Fruit fly (Drosophila melanogaster) whole organism, wandering third instar larva: ENCODE measurements around the gene Cwc25.

ENCODE experiments used
- CG9705 ChIP-seq: fragments of 200-800 bp; sonication (Bioruptor generic); optimal IDR thresholded peaks from 2 replicates; lab custom pipeline; 2018; ENCODE audit warnings: missing biosample characterization, mild to moderate bottlenecking, missing genetic modification characterization
- Hnf4 ChIP-seq: fragments of 200-800 bp; sonication (Bioruptor generic); optimal IDR thresholded peaks from 2 replicates; lab custom pipeline; 2016; ENCODE audit warnings: missing biosample characterization, mild to moderate bottlenecking, missing genetic modification characterization
- Rel ChIP-seq, 2 experiments: fragments of 200-800 bp; sonication (Bioruptor generic) in 1 of 2; optimal IDR thresholded peaks; 2 replicates in 1 of 2; 3 replicates in 1 of 2; lab custom pipeline; 2016 to 2019; ENCODE audit warnings: mild to moderate bottlenecking in 2 of 2, missing biosample characterization in 2 of 2, missing genetic modification characterization in 2 of 2, moderate library complexity in 1 of 2
- br ChIP-seq: fragments of 200-800 bp; sonication (Bioruptor generic); optimal IDR thresholded peaks from 2 replicates; lab custom pipeline; 2016; ENCODE audit warnings: missing biosample characterization, missing genetic modification characterization
- ey ChIP-seq: fragments of 200-800 bp; sonication (Bioruptor generic); optimal IDR thresholded peaks from 2 replicates; lab custom pipeline; 2016; ENCODE audit warnings: missing biosample characterization, missing genetic modification characterization
- h ChIP-seq: fragments of 200-800 bp; sonication (Bioruptor generic); optimal IDR thresholded peaks from 3 replicates; lab custom pipeline; 2016; ENCODE audit warnings: missing biosample characterization, mild to moderate bottlenecking, missing genetic modification characterization
- pan ChIP-seq: fragments of >200 bp; optimal IDR thresholded peaks from 2 replicates; lab custom pipeline; 2017
- psq ChIP-seq: fragments of 200-800 bp; sonication (Bioruptor generic); optimal IDR thresholded peaks from 3 replicates; lab custom pipeline; 2017; ENCODE audit warnings: missing biosample characterization, mild to moderate bottlenecking, missing genetic modification characterization, moderate library complexity
- rgr ChIP-seq: fragments of 200-800 bp; sonication (Bioruptor generic); optimal IDR thresholded peaks from 3 replicates; lab custom pipeline; 2016; ENCODE audit warnings: missing biosample characterization, mild to moderate bottlenecking, missing genetic modification characterization
- woc ChIP-seq: sonication (Bioruptor generic); optimal IDR thresholded peaks from 2 replicates; lab custom pipeline; 2016; ENCODE audit warnings: missing biosample characterization, mild to moderate bottlenecking, missing genetic modification characterization

dm6 chr2L:2720368-2720767 lies 24.5 kb upstream of the Cwc25 start:
- TF ChIP-seq psq (GFP tag; lab: Kevin White, UChicago) = no peak
- TF ChIP-seq pan (lab: Kevin White, UChicago) = no peak
- TF ChIP-seq h = peak; percentile 6
- TF ChIP-seq br = no peak
- no peak for TF ChIP-seq woc (GFP tag; lab: Kevin White, UChicago)
- no peak for TF ChIP-seq Rel (GFP tag; optimal IDR thresholded peaks at IDR 0.05; lab: Kevin White, UChicago)
- no peak for TF ChIP-seq Rel (tag; optimal IDR thresholded peaks at IDR 0.05; lab: Kevin White, UChicago)
- TF ChIP-seq Hnf4 (GFP tag; lab: Kevin White, UChicago) = no peak
- no peak for TF ChIP-seq ey
- TF ChIP-seq CG9705 (GFP tag; lab: Kevin White, UChicago) = no peak
- no peak for TF ChIP-seq rgr (GFP tag; lab: Kevin White, UChicago)
